Fruit fly (Drosophila melanogaster) Kc167 (cell line): ENCODE data around the gene mRpL28.

Source experiments
- Myc ChIP-seq: fragments of >200 bp; optimal IDR thresholded peaks from 2 replicates; lab custom pipeline; 2017; ENCODE audit warnings: missing external identifiers
- Sin3A ChIP-seq: fragments of >200 bp; optimal IDR thresholded peaks from 2 replicates; lab custom pipeline; 2018; ENCODE audit warnings: missing external identifiers
- h ChIP-seq: fragments of >200 bp; optimal IDR thresholded peaks from 3 replicates; lab custom pipeline; 2018; ENCODE audit warnings: missing external identifiers
- insv ChIP-seq: fragments of >200 bp; optimal IDR thresholded peaks from 3 replicates; lab custom pipeline; 2018; ENCODE audit warnings: missing external identifiers
- psq ChIP-seq: fragments of >200 bp; optimal IDR thresholded peaks from 2 replicates; lab custom pipeline; 2017; ENCODE audit warnings: missing external identifiers
- ttk ChIP-seq: sonication (Bioruptor generic); optimal IDR thresholded peaks from 2 replicates; lab custom pipeline; 2017; ENCODE audit warnings: missing external identifiers

dm6 chr2L:4932284-4932683, 41.5 kb upstream of the mRpL28 start, which contains the start of gene hoe1:
- TF ChIP-seq psq (lab: Kevin White, UChicago) (no peak), ttk (lab: Kevin White, UChicago) (no peak), h (lab: Kevin White, UChicago) (no peak), insv (no peak), Myc (lab: Kevin White, UChicago) (no peak), Sin3A (lab: Kevin White, UChicago) (no peak)
